Fruit fly (Drosophila melanogaster): ENCODE measurements around the gene Hsp26.

dm6 chr3L:9396038-9396437 lies 18.8 kb upstream of the Hsp26 start:
- TF ChIP-seq Dif (GFP tag; optimal IDR thresholded peaks at IDR 0.05; ENCODE audit: partially characterized antibody) (no peak), Jra (GFP tag; optimal IDR thresholded peaks at IDR 0.05) (no peak), sage (GFP tag; optimal IDR thresholded peaks at IDR 0.05) (no peak), Hr83 (GFP tag; optimal IDR thresholded peaks at IDR 0.05; ENCODE audit: poor library complexity, severe bottlenecking) (no peak), Hr78 (GFP tag; optimal IDR thresholded peaks at IDR 0.05) (no peak), Rel (GFP tag; optimal IDR thresholded peaks at IDR 0.05) (no peak), Rel (tag; optimal IDR thresholded peaks at IDR 0.05) (peak; percentile 98)
